Worm (Caenorhabditis elegans) whole organism, young adult: Measurements from ENCODE around the gene lex-1.

Experiments
- B0019.2 ChIP-seq: fragments of 200-800 bp; sonication (Bioruptor generic); conservative IDR thresholded peaks from 2 replicates; pipeline ENCODE4 v1.3.6; 2022; ENCODE audit warnings: missing genetic modification reagents, missing genetic modification characterization, missing compliant biosample characterization
- B0261.1 ChIP-seq: sonication (generic microtip); optimal IDR thresholded peaks from 2 replicates; lab custom pipeline; 2016; ENCODE audit warnings: mild to moderate bottlenecking, missing genetic modification characterization, moderate library complexity, missing compliant biosample characterization
- F22D6.2 ChIP-seq: sonication (generic microtip); optimal IDR thresholded peaks from 2 replicates; lab custom pipeline; 2016; ENCODE audit warnings: mild to moderate bottlenecking, missing genetic modification characterization, missing compliant biosample characterization
- F33H1.4 ChIP-seq: fragments of 200-800 bp; sonication (Bioruptor generic); IDR thresholded peaks from 2 replicates; pipeline ENCODE4 v1.3.6; 2022; ENCODE audit warnings: missing genetic modification reagents, missing genetic modification characterization, missing compliant biosample characterization
- F57A8.1 ChIP-seq: fragments of 200-800 bp; sonication (Bioruptor generic); optimal IDR thresholded peaks from 2 replicates; lab custom pipeline; 2018; ENCODE audit warnings: mild to moderate bottlenecking, missing genetic modification characterization, moderate library complexity, missing compliant biosample characterization
- K12H6.12 ChIP-seq: fragments of 200-800 bp; sonication (Bioruptor generic); optimal IDR thresholded peaks from 2 replicates; lab custom pipeline; 2018; ENCODE audit warnings: mild to moderate bottlenecking, missing genetic modification characterization, missing compliant biosample characterization
- T07F8.4 ChIP-seq: sonication (generic microtip); optimal IDR thresholded peaks from 2 replicates; lab custom pipeline; 2016; ENCODE audit warnings: mild to moderate bottlenecking, missing genetic modification characterization, moderate library complexity, missing compliant biosample characterization
- T26A5.8 ChIP-seq: sonication (generic microtip); optimal IDR thresholded peaks from 2 replicates; lab custom pipeline; 2016; ENCODE audit warnings: missing genetic modification characterization, missing compliant biosample characterization
- Y53F4B.3 ChIP-seq: fragments of 200-800 bp; sonication (Bioruptor generic); IDR thresholded peaks from 2 replicates; pipeline ENCODE4 v1.3.6; 2022; ENCODE audit warnings: missing genetic modification reagents, missing genetic modification characterization, missing compliant biosample characterization
- Y53G8AR.9 ChIP-seq: fragments of 200-800 bp; sonication (Bioruptor generic); conservative IDR thresholded peaks from 2 replicates; pipeline ENCODE4 v1.3.6; 2022; ENCODE audit warnings: missing genetic modification reagents, missing genetic modification characterization, missing compliant biosample characterization
- Y95B8A.8 ChIP-seq: fragments of 200-800 bp; sonication (Bioruptor generic); IDR thresholded peaks from 2 replicates; pipeline ENCODE4 v1.3.6; 2022; ENCODE audit warnings: missing genetic modification reagents, missing genetic modification characterization, missing compliant biosample characterization
- atf-7 ChIP-seq: sonication (generic microtip); optimal IDR thresholded peaks from 2 replicates; lab custom pipeline; 2017; ENCODE audit warnings: mild to moderate bottlenecking, missing genetic modification characterization, missing compliant biosample characterization
- attf-6 ChIP-seq: fragments of 200-800 bp; sonication (Bioruptor generic); IDR thresholded peaks from 2 replicates; pipeline ENCODE4 v1.3.6; 2022; ENCODE audit warnings: missing genetic modification reagents, missing genetic modification characterization, missing compliant biosample characterization
- bed-1 ChIP-seq: fragments of 200-800 bp; sonication (Bioruptor generic); IDR thresholded peaks from 2 replicates; pipeline ENCODE4 v1.3.6; 2022; ENCODE audit warnings: missing genetic modification reagents, missing genetic modification characterization, missing compliant biosample characterization
- ceh-100 ChIP-seq: fragments of 200-800 bp; sonication (Bioruptor generic); IDR thresholded peaks from 2 replicates; pipeline ENCODE4 v1.3.6; 2022; ENCODE audit warnings: missing genetic modification reagents, missing genetic modification characterization, missing compliant biosample characterization
- ceh-27 ChIP-seq: fragments of 200-800 bp; sonication (Bioruptor generic); optimal IDR thresholded peaks from 2 replicates; lab custom pipeline; 2018; ENCODE audit warnings: mild to moderate bottlenecking, missing genetic modification characterization, moderate library complexity, missing compliant biosample characterization
- ceh-58 ChIP-seq: fragments of 200-800 bp; sonication (Bioruptor generic); IDR thresholded peaks from 2 replicates; pipeline ENCODE4 v1.3.6; 2022; ENCODE audit warnings: missing genetic modification characterization, missing compliant biosample characterization
- dox-1 ChIP-seq: fragments of 200-800 bp; sonication (Bioruptor generic); IDR thresholded peaks from 2 replicates; pipeline ENCODE4 v1.3.6; 2022; ENCODE audit warnings: missing genetic modification reagents, missing genetic modification characterization, missing compliant biosample characterization
- dpl-1 ChIP-seq: fragments of 150-350 bp; optimal IDR thresholded peaks from 2 replicates; lab custom pipeline; 2014; ENCODE audit warnings: missing biosample characterization, missing genetic modification reagents, missing genetic modification characterization
- efl-1 ChIP-seq: fragments of 150-350 bp; optimal IDR thresholded peaks from 2 replicates; lab custom pipeline; 2014; ENCODE audit warnings: missing biosample characterization, missing genetic modification reagents, missing genetic modification characterization
- him-1 ChIP-seq: sonication (generic microtip); optimal IDR thresholded peaks from 2 replicates; lab custom pipeline; 2016; ENCODE audit warnings: missing genotype, missing genetic modification reagents, missing genetic modification characterization, missing compliant biosample characterization
- hlh-26 ChIP-seq: fragments of 200-800 bp; sonication (Bioruptor generic); conservative IDR thresholded peaks from 2 replicates; pipeline ENCODE4 v1.3.6; 2022; ENCODE audit warnings: missing genetic modification reagents, missing genetic modification characterization, missing compliant biosample characterization
- hmg-20 ChIP-seq: fragments of 200-800 bp; sonication (Bioruptor generic); IDR thresholded peaks from 2 replicates; pipeline ENCODE4 v1.3.6; 2022; ENCODE audit warnings: missing genetic modification reagents, missing genetic modification characterization, missing compliant biosample characterization
- hrde-1 ChIP-seq: sonication (generic microtip); optimal IDR thresholded peaks from 2 replicates; lab custom pipeline; 2016; ENCODE audit warnings: missing genetic modification characterization, mild to moderate bottlenecking, missing compliant biosample characterization, moderate library complexity, missing genotype, missing genetic modification reagents, borderline replicate concordance
- let-526 ChIP-seq: fragments of 200-800 bp; sonication (Bioruptor generic); IDR thresholded peaks from 2 replicates; pipeline ENCODE4 v1.3.6; 2022; ENCODE audit warnings: missing genetic modification reagents, missing genetic modification characterization, missing compliant biosample characterization
- let-607 ChIP-seq, 2 experiments: fragments of 200-800 bp in 1 of 2; sonication (Bioruptor generic) in 1 of 2; sonication (generic microtip) in 1 of 2; optimal IDR thresholded peaks; 2 replicates each; lab custom pipeline; 2016 to 2018; ENCODE audit warnings: mild to moderate bottlenecking in 2 of 2, missing compliant biosample characterization in 2 of 2, missing genetic modification characterization in 2 of 2, moderate library complexity in 2 of 2, missing genotype in 1 of 2
- lin-54 ChIP-seq: fragments of 200-800 bp; sonication (Bioruptor generic); optimal IDR thresholded peaks from 2 replicates; lab custom pipeline; 2018; ENCODE audit warnings: mild to moderate bottlenecking, missing genetic modification characterization, missing compliant biosample characterization
- lsl-1 ChIP-seq: fragments of 200-800 bp; sonication (Bioruptor generic); optimal IDR thresholded peaks from 2 replicates; lab custom pipeline; 2018; ENCODE audit warnings: mild to moderate bottlenecking, missing genetic modification characterization, moderate library complexity, missing compliant biosample characterization
- lsy-27 ChIP-seq: sonication (generic microtip); optimal IDR thresholded peaks from 2 replicates; lab custom pipeline; 2017; ENCODE audit warnings: missing genetic modification characterization, mild to moderate bottlenecking, missing compliant biosample characterization, antibody characterized with exemption, missing genotype, borderline replicate concordance; ENCODE audit not compliant: insufficient read depth
- madf-3 ChIP-seq: fragments of 200-800 bp; sonication (Bioruptor generic); IDR thresholded peaks from 2 replicates; pipeline ENCODE4 v1.3.6; 2022; ENCODE audit warnings: missing genetic modification reagents, missing genetic modification characterization, missing compliant biosample characterization
- mel-28 ChIP-seq: sonication (generic microtip); optimal IDR thresholded peaks from 2 replicates; lab custom pipeline; 2016; ENCODE audit warnings: borderline replicate concordance, mild to moderate bottlenecking, missing genetic modification characterization, missing compliant biosample characterization
- nfya-1 ChIP-seq: sonication (generic microtip); optimal IDR thresholded peaks from 2 replicates; lab custom pipeline; 2017; ENCODE audit warnings: antibody characterized with exemption, missing compliant biosample characterization, missing genetic modification characterization, borderline replicate concordance; ENCODE audit not compliant: insufficient read depth
- nhr-179 ChIP-seq: sonication (generic microtip); optimal IDR thresholded peaks from 2 replicates; lab custom pipeline; 2016; ENCODE audit warnings: mild to moderate bottlenecking, missing genetic modification characterization, missing compliant biosample characterization
- nhr-27 ChIP-seq: fragments of 200-800 bp; sonication (Bioruptor generic); optimal IDR thresholded peaks from 2 replicates; lab custom pipeline; 2018; ENCODE audit warnings: mild to moderate bottlenecking, missing genetic modification characterization, moderate library complexity, missing compliant biosample characterization
- pha-4 ChIP-seq: fragments of 150-350 bp; sonication (generic microtip); optimal IDR thresholded peaks from 2 replicates; lab custom pipeline; 2014; ENCODE audit warnings: missing biosample characterization, missing genetic modification reagents, missing genetic modification characterization
- sdz-38 ChIP-seq: sonication (generic microtip); optimal IDR thresholded peaks from 2 replicates; lab custom pipeline; 2016; ENCODE audit warnings: missing genotype, missing genetic modification characterization, missing compliant biosample characterization
- sptf-2 ChIP-seq: fragments of 200-800 bp; sonication (Bioruptor generic); optimal IDR thresholded peaks from 2 replicates; lab custom pipeline; 2018; ENCODE audit warnings: mild to moderate bottlenecking, missing genetic modification characterization, missing compliant biosample characterization
- tbx-9 ChIP-seq: sonication (generic microtip); optimal IDR thresholded peaks from 2 replicates; lab custom pipeline; 2016; ENCODE audit warnings: borderline replicate concordance, missing genetic modification characterization, inconsistent platforms, missing compliant biosample characterization
- ztf-18 ChIP-seq: sonication (generic microtip); optimal IDR thresholded peaks from 2 replicates; lab custom pipeline; 2016; ENCODE audit warnings: missing genotype, mild to moderate bottlenecking, missing genetic modification characterization, missing compliant biosample characterization
- ztf-26 ChIP-seq: sonication (generic microtip); optimal IDR thresholded peaks from 2 replicates; lab custom pipeline; 2017; ENCODE audit warnings: missing genetic modification characterization, missing compliant biosample characterization

lex-1 gene

DNA sequence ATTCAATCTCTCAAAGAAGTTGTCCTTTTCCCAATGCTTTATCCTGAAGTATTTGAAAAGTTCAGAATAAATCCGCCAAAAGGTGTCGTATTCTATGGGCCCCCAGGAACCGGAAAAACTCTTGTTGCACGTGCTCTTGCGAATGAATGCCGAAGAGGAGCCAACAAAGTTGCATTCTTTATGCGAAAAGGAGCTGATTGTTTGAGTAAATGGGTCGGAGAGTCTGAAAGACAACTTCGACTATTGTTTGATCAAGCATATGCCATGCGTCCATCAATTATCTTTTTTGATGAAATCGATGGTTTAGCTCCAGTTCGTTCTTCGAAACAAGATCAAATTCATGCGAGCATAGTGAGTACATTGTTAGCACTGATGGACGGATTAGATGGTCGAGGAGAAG lies 1.5 kb downstream of the lex-1 start:
- TF ChIP-seq let-526 (GFP tag; lab: Robert Waterston, UW) = no peak
- no peak for TF ChIP-seq lsl-1 (GFP tag; lab: Kevin White, UChicago)
- TF ChIP-seq ceh-58 = no peak
- no peak for TF ChIP-seq him-1 (tag; lab: Kevin White, UChicago)
- TF ChIP-seq K12H6.12 = no peak
- no peak for TF ChIP-seq sptf-2

DNA sequence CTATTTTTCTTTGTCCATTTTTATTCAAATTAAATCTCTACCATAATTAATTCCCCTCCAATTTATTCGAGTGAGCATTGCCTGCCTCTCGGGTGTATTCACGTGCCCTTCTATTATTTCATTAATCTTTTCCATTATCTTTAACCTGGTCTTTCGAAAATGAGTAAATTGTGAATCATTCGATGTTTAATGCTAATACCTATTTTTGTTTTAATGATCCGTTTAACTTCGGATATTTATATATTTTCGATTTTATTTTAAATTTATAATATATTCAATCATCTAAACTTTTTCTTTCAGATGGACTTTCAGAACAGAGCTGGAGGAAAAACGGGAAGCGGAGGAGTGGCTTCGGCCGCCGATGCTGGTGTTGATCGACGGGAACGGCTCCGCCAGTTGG lies 4.9 kb downstream of the lex-1 start, which contains the start of gene repo-1:
repo-1 (plus strand) TSS at position 301 of the 400 bp plus-strand sequence.
- TF ChIP-seq lsy-27 (tag; lab: Kevin White, UChicago) (no peak), Y53G8AR.9 (GFP tag; lab: Robert Waterston, UW) (0 out of 2 replicates have a peak, but pooled peaks have one; percentile 27)

DNA sequence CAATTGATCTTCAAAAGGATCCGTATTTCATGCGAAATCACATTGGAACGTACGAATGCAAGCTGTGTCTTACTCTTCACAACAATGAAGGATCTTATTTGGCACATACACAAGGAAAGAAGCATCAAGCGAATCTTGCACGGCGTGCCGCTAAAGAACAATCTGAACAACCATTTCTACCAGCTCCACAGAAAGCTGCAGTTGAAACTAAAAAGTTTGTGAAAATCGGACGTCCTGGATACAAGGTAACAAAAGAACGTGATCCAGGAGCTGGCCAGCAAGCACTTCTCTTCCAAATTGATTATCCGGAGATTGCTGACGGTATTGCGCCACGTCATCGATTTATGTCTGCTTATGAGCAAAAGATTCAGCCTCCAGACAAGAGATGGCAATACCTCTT lies 5.3 kb downstream of the lex-1 start:
- TF ChIP-seq dox-1 (peak; percentile 20; the same call in 1 of the 2 replicates), hrde-1 (tag; lab: Kevin White, UChicago) (peak; percentile 65), ztf-26 (tag; lab: Kevin White, UChicago) (no peak)

DNA sequence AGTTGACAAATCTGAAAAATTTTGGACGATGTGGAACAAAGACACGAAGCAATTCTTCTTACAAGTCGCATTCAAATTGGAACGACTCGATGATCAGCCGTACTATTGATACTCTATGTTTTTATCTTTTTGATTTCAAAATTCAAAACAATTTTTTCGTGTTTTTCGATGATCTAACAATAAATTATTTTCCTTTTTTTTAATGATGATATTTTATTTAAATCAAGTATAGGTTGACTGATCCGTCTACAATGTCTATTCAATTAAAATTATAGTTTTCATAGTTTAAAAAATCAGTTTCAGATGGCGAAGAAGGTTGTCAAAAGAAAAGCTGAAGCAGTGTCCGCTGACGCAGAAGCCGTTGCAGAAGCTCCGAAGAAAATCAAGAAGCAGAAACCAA lies 5.8 kb downstream of the lex-1 start, which contains the start of gene rbm-34:
rbm-34 (plus strand) TSS at position 301 of the 400 bp plus-strand sequence.
- TF ChIP-seq lin-54 (GFP tag; lab: Kevin White, UChicago) (no peak), nfya-1 (no peak), ceh-27 (GFP tag; lab: Kevin White, UChicago) (no peak), ceh-100 (no peak), B0261.1 (tag; lab: Kevin White, UChicago) (no peak), let-607 (tag; optimal IDR thresholded peaks at IDR 0.05; lab: Kevin White, UChicago) (no peak), Y95B8A.8 (GFP tag; lab: Robert Waterston, UW) (no peak), dpl-1 (GFP tag; lab: Kevin White, UChicago) (no peak), nhr-179 (tag; lab: Kevin White, UChicago) (no peak), bed-1 (GFP tag; lab: Robert Waterston, UW) (no peak)

DNA sequence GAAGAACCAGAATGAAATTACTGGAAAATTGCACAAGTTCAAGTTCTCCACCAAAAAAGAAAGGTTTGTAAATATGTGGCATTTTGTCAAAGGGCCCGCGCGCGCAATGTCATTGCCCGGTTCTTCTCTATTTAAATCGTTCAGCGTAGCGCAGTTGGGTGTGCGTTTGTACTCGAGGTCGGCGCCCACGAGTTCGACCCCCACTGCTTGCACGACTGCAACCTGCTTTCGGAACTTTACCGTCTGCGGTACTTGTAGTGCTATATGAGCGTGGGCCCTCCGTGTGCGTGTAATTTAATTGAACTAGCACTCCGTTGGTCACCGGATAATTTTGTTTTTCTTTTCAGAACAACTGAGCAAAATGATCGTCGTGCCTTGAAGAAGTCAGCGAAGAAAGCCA lies 7.2 kb downstream of the lex-1 start:
- TF ChIP-seq attf-6 (GFP tag; lab: Robert Waterston, UW) (peak; percentile 73; the same call in 1 of the 2 replicates), sdz-38 (tag; lab: Kevin White, UChicago) (no peak), let-526 (GFP tag; lab: Robert Waterston, UW) (no peak), madf-3 (GFP tag; lab: Robert Waterston, UW) (0 out of 2 replicates have a peak, but pooled peaks have one; percentile 54), ztf-18 (tag; lab: Kevin White, UChicago) (peak; percentile 79), atf-7 (tag; lab: Kevin White, UChicago) (peak; percentile 38), Y53G8AR.9 (GFP tag; lab: Robert Waterston, UW) (peak; percentile 68; the same call in 1 of the 2 replicates), lin-54 (GFP tag; lab: Kevin White, UChicago) (peak; percentile 87), Y53F4B.3 (peak; percentile 77; the same call in 1 of the 2 replicates), hlh-26 (GFP tag; lab: Robert Waterston, UW) (no peak), dpl-1 (GFP tag; lab: Kevin White, UChicago) (peak; percentile 24), dox-1 (peak; percentile 91), ztf-26 (tag; lab: Kevin White, UChicago) (peak; percentile 75), tbx-9 (tag; lab: Kevin White, UChicago) (peak; percentile 72), T26A5.8 (peak; percentile 76), mel-28 (tag; lab: Kevin White, UChicago) (no peak), pha-4 (tag; lab: Kevin White, UChicago) (no peak), hmg-20 (GFP tag; lab: Robert Waterston, UW) (0 out of 2 replicates have a peak, but pooled peaks have one; percentile 59), lsy-27 (tag; lab: Kevin White, UChicago) (peak; percentile 63), F57A8.1 (peak; percentile 45), B0019.2 (0 out of 2 replicates have a peak, but pooled peaks have one; percentile 56), F33H1.4 (GFP tag; lab: Robert Waterston, UW) (peak; percentile 63), F22D6.2 (tag; lab: Kevin White, UChicago) (peak; percentile 29), nhr-27 (no peak), efl-1 (GFP tag; lab: Kevin White, UChicago) (peak; percentile 41), T07F8.4 (tag; lab: Kevin White, UChicago) (peak; percentile 85)
